Worm (Caenorhabditis elegans) whole organism, young adult: ENCODE measurements around the gene gbb-2.
A peak's percentile ranks its signal among the peaks of the same experiment; 100 is the strongest.

Source experiments
- B0019.2 ChIP-seq: fragments of 200-800 bp; sonication (Bioruptor generic); conservative IDR thresholded peaks from 2 replicates; pipeline ENCODE4 v1.3.6; 2022; ENCODE audit warnings: missing genetic modification reagents, missing genetic modification characterization, missing compliant biosample characterization
- B0261.1 ChIP-seq: sonication (generic microtip); optimal IDR thresholded peaks from 2 replicates; lab custom pipeline; 2016; ENCODE audit warnings: mild to moderate bottlenecking, missing genetic modification characterization, moderate library complexity, missing compliant biosample characterization
- B0336.3 ChIP-seq: fragments of 200-800 bp; sonication (Bioruptor generic); IDR thresholded peaks from 2 replicates; pipeline ENCODE4 v1.3.6; 2022; ENCODE audit warnings: missing genetic modification characterization, missing compliant biosample characterization
- F33H1.4 ChIP-seq: fragments of 200-800 bp; sonication (Bioruptor generic); IDR thresholded peaks from 2 replicates; pipeline ENCODE4 v1.3.6; 2022; ENCODE audit warnings: missing genetic modification reagents, missing genetic modification characterization, missing compliant biosample characterization
- F37B4.10 ChIP-seq: fragments of 200-800 bp; sonication (Bioruptor generic); IDR thresholded peaks from 2 replicates; pipeline ENCODE4 v1.3.6; 2022; ENCODE audit warnings: missing genetic modification characterization, missing compliant biosample characterization
- F39B2.1 ChIP-seq: fragments of 200-800 bp; sonication (Bioruptor generic); IDR thresholded peaks from 2 replicates; pipeline ENCODE4 v1.3.6; 2022; ENCODE audit warnings: missing genetic modification reagents, missing genetic modification characterization, missing compliant biosample characterization
- K11D2.4 ChIP-seq: fragments of 200-800 bp; sonication (Bioruptor generic); IDR thresholded peaks from 2 replicates; pipeline ENCODE4 v1.3.6; 2022; ENCODE audit warnings: missing genetic modification reagents, missing genetic modification characterization, missing compliant biosample characterization
- Y53G8AR.9 ChIP-seq: fragments of 200-800 bp; sonication (Bioruptor generic); conservative IDR thresholded peaks from 2 replicates; pipeline ENCODE4 v1.3.6; 2022; ENCODE audit warnings: missing genetic modification reagents, missing genetic modification characterization, missing compliant biosample characterization
- Y56A3A.18 ChIP-seq: fragments of 200-800 bp; sonication (Bioruptor generic); IDR thresholded peaks from 2 replicates; pipeline ENCODE4 v1.3.6; 2022; ENCODE audit warnings: missing genetic modification reagents, missing genetic modification characterization, missing compliant biosample characterization
- atf-7 ChIP-seq: sonication (generic microtip); optimal IDR thresholded peaks from 2 replicates; lab custom pipeline; 2017; ENCODE audit warnings: mild to moderate bottlenecking, missing genetic modification characterization, missing compliant biosample characterization
- attf-6 ChIP-seq: fragments of 200-800 bp; sonication (Bioruptor generic); IDR thresholded peaks from 2 replicates; pipeline ENCODE4 v1.3.6; 2022; ENCODE audit warnings: missing genetic modification reagents, missing genetic modification characterization, missing compliant biosample characterization
- cebp-1 ChIP-seq, 2 experiments: fragments of 200-800 bp in 1 of 2; sonication (Bioruptor generic) in 1 of 2; sonication (generic microtip) in 1 of 2; IDR thresholded peaks in 1 of 2; optimal IDR thresholded peaks in 1 of 2; 2 replicates each; pipeline versions ENCODE4 v1.3.6 to Lab custom; 2017 to 2022; ENCODE audit warnings: missing compliant biosample characterization in 2 of 2, missing genetic modification characterization in 2 of 2, mild to moderate bottlenecking in 1 of 2, missing genetic modification reagents in 1 of 2, moderate library complexity in 1 of 2
- ceh-27 ChIP-seq: fragments of 200-800 bp; sonication (Bioruptor generic); optimal IDR thresholded peaks from 2 replicates; lab custom pipeline; 2018; ENCODE audit warnings: mild to moderate bottlenecking, missing genetic modification characterization, moderate library complexity, missing compliant biosample characterization
- ceh-79 ChIP-seq: sonication (generic microtip); optimal IDR thresholded peaks from 2 replicates; lab custom pipeline; 2017; ENCODE audit warnings: mild to moderate bottlenecking, missing genetic modification characterization, missing compliant biosample characterization
- dox-1 ChIP-seq: fragments of 200-800 bp; sonication (Bioruptor generic); IDR thresholded peaks from 2 replicates; pipeline ENCODE4 v1.3.6; 2022; ENCODE audit warnings: missing genetic modification reagents, missing genetic modification characterization, missing compliant biosample characterization
- dpff-1 ChIP-seq: sonication (generic microtip); optimal IDR thresholded peaks from 2 replicates; lab custom pipeline; 2017; ENCODE audit warnings: mild to moderate bottlenecking, missing genetic modification characterization, missing compliant biosample characterization
- efl-1 ChIP-seq: fragments of 150-350 bp; optimal IDR thresholded peaks from 2 replicates; lab custom pipeline; 2014; ENCODE audit warnings: missing biosample characterization, missing genetic modification reagents, missing genetic modification characterization
- egl-44 ChIP-seq: fragments of 200-800 bp; sonication (Bioruptor generic); IDR thresholded peaks from 2 replicates; pipeline ENCODE4 v1.3.6; 2022; ENCODE audit warnings: missing genetic modification reagents, missing genetic modification characterization, missing compliant biosample characterization
- egrh-3 ChIP-seq: fragments of 200-800 bp; sonication (Bioruptor generic); IDR thresholded peaks from 2 replicates; pipeline ENCODE4 v1.3.6; 2022; ENCODE audit warnings: missing genetic modification reagents, missing genetic modification characterization, missing compliant biosample characterization
- ekl-4 ChIP-seq: fragments of 200-800 bp; sonication (Bioruptor generic); IDR thresholded peaks from 2 replicates; pipeline ENCODE4 v1.3.6; 2022; ENCODE audit warnings: missing genetic modification reagents, missing genetic modification characterization, missing compliant biosample characterization
- hlh-26 ChIP-seq: fragments of 200-800 bp; sonication (Bioruptor generic); conservative IDR thresholded peaks from 2 replicates; pipeline ENCODE4 v1.3.6; 2022; ENCODE audit warnings: missing genetic modification reagents, missing genetic modification characterization, missing compliant biosample characterization
- hmg-1.2 ChIP-seq: fragments of 200-800 bp; sonication (Bioruptor generic); IDR thresholded peaks from 2 replicates; pipeline ENCODE4 v1.3.6; 2022; ENCODE audit warnings: missing genetic modification reagents, missing genetic modification characterization, missing compliant biosample characterization
- hmg-20 ChIP-seq: fragments of 200-800 bp; sonication (Bioruptor generic); IDR thresholded peaks from 2 replicates; pipeline ENCODE4 v1.3.6; 2022; ENCODE audit warnings: missing genetic modification reagents, missing genetic modification characterization, missing compliant biosample characterization
- let-607 ChIP-seq, 2 experiments: fragments of 200-800 bp in 1 of 2; sonication (Bioruptor generic) in 1 of 2; sonication (generic microtip) in 1 of 2; optimal IDR thresholded peaks; 2 replicates each; lab custom pipeline; 2016 to 2018; ENCODE audit warnings: mild to moderate bottlenecking in 2 of 2, missing compliant biosample characterization in 2 of 2, missing genetic modification characterization in 2 of 2, moderate library complexity in 2 of 2, missing genotype in 1 of 2
- lin-35 ChIP-seq, 3 experiments: fragments of 150-350 bp in 2 of 3; sonication (generic microtip) in 1 of 3; optimal IDR thresholded peaks; 2 replicates each; lab custom pipeline; 2014 to 2018; ENCODE audit warnings: missing biosample characterization in 3 of 3, missing genetic modification characterization in 3 of 3, missing genetic modification reagents in 3 of 3
- lin-40 ChIP-seq: sonication (generic microtip); optimal IDR thresholded peaks from 2 replicates; lab custom pipeline; 2016; ENCODE audit warnings: missing genetic modification characterization, mild to moderate bottlenecking, missing compliant biosample characterization, missing genotype, missing genetic modification reagents
- madf-10 ChIP-seq: sonication (generic microtip); optimal IDR thresholded peaks from 2 replicates; lab custom pipeline; 2016; ENCODE audit warnings: mild to moderate bottlenecking, missing genetic modification characterization, missing compliant biosample characterization
- madf-3 ChIP-seq: fragments of 200-800 bp; sonication (Bioruptor generic); IDR thresholded peaks from 2 replicates; pipeline ENCODE4 v1.3.6; 2022; ENCODE audit warnings: missing genetic modification reagents, missing genetic modification characterization, missing compliant biosample characterization
- madf-8 ChIP-seq: fragments of 200-800 bp; sonication (Bioruptor generic); conservative IDR thresholded peaks from 2 replicates; pipeline ENCODE4 v1.3.6; 2022; ENCODE audit warnings: missing genetic modification reagents, missing genetic modification characterization, missing compliant biosample characterization
- mcd-1 ChIP-seq: fragments of 200-800 bp; sonication (Bioruptor generic); IDR thresholded peaks from 2 replicates; pipeline ENCODE4 v1.3.6; 2022; ENCODE audit warnings: missing genetic modification reagents, missing genetic modification characterization, missing compliant biosample characterization
- nhr-179 ChIP-seq: sonication (generic microtip); optimal IDR thresholded peaks from 2 replicates; lab custom pipeline; 2016; ENCODE audit warnings: mild to moderate bottlenecking, missing genetic modification characterization, missing compliant biosample characterization
- nhr-80 ChIP-seq: sonication (generic microtip); optimal IDR thresholded peaks from 2 replicates; lab custom pipeline; 2016; ENCODE audit warnings: missing genetic modification characterization, missing compliant biosample characterization
- pbrm-1 ChIP-seq: fragments of 200-800 bp; sonication (Bioruptor generic); IDR thresholded peaks from 2 replicates; pipeline ENCODE4 v1.3.6; 2022; ENCODE audit warnings: missing genetic modification reagents, missing genetic modification characterization, missing compliant biosample characterization
- rcor-1 ChIP-seq: fragments of 200-800 bp; sonication (Bioruptor generic); IDR thresholded peaks from 2 replicates; pipeline ENCODE4 v1.3.6; 2022; ENCODE audit warnings: missing genetic modification reagents, missing genetic modification characterization, missing compliant biosample characterization
- repo-1 ChIP-seq: sonication (generic microtip); optimal IDR thresholded peaks from 2 replicates; lab custom pipeline; 2017; ENCODE audit warnings: mild to moderate bottlenecking, missing genetic modification characterization, missing compliant biosample characterization
- snpc-1.3 ChIP-seq: sonication (generic microtip); optimal IDR thresholded peaks from 2 replicates; lab custom pipeline; 2017; ENCODE audit warnings: missing genetic modification characterization, mild to moderate bottlenecking, missing compliant biosample characterization, antibody characterized with exemption, moderate library complexity, missing genotype, missing genetic modification reagents; ENCODE audit not compliant: insufficient read depth
- snpc-3.4 ChIP-seq: sonication (generic microtip); optimal IDR thresholded peaks from 2 replicates; lab custom pipeline; 2017; ENCODE audit warnings: missing genetic modification characterization, mild to moderate bottlenecking, missing compliant biosample characterization, antibody characterized with exemption, moderate library complexity, missing genotype, missing genetic modification reagents
- snpc-4 ChIP-seq, 5 experiments: fragments of 150-350 bp in 1 of 5; sonication (generic microtip) in 4 of 5; optimal IDR thresholded peaks; 2 replicates each; lab custom pipeline; 2014 to 2018; ENCODE audit warnings: missing genetic modification characterization in 5 of 5, missing biosample characterization in 3 of 5, antibody characterized with exemption in 2 of 5, mild to moderate bottlenecking in 2 of 5, missing compliant biosample characterization in 2 of 5, missing genotype in 2 of 5, moderate library complexity in 2 of 5, missing genetic modification reagents in 1 of 5
- sptf-2 ChIP-seq: fragments of 200-800 bp; sonication (Bioruptor generic); optimal IDR thresholded peaks from 2 replicates; lab custom pipeline; 2018; ENCODE audit warnings: mild to moderate bottlenecking, missing genetic modification characterization, missing compliant biosample characterization
- tbp1 ChIP-seq: fragments of 200-800 bp; sonication (Bioruptor generic); optimal IDR thresholded peaks from 2 replicates; lab custom pipeline; 2018; ENCODE audit warnings: mild to moderate bottlenecking, missing genetic modification characterization, missing compliant biosample characterization
- tlf-1 ChIP-seq: fragments of 200-800 bp; sonication (Bioruptor generic); optimal IDR thresholded peaks from 2 replicates; lab custom pipeline; 2018; ENCODE audit warnings: mild to moderate bottlenecking, missing genetic modification characterization, missing compliant biosample characterization
- xnd-1 ChIP-seq: sonication (generic microtip); optimal IDR thresholded peaks from 2 replicates; lab custom pipeline; 2016; ENCODE audit warnings: missing genotype, missing genetic modification reagents, missing genetic modification characterization, missing compliant biosample characterization
- zfh-2 ChIP-seq: fragments of 200-800 bp; sonication (Bioruptor generic); conservative IDR thresholded peaks from 2 replicates; pipeline ENCODE4 v1.3.6; 2022; ENCODE audit warnings: missing genetic modification reagents, missing genetic modification characterization, missing compliant biosample characterization
- zim-3 ChIP-seq: sonication (generic microtip); optimal IDR thresholded peaks from 2 replicates; lab custom pipeline; 2017; ENCODE audit warnings: mild to moderate bottlenecking, missing genetic modification characterization, moderate library complexity, missing compliant biosample characterization
- ztf-22 ChIP-seq: fragments of 200-800 bp; sonication (Bioruptor generic); optimal IDR thresholded peaks from 2 replicates; lab custom pipeline; 2018; ENCODE audit warnings: mild to moderate bottlenecking, missing genetic modification characterization, moderate library complexity, missing compliant biosample characterization

Gene gbb-2

ce11 chrIV:4516478-4516877 is 9.9 kb upstream of the gbb-2 start:
- TF ChIP-seq egrh-3, result peak; percentile 79
- peak; percentile 45 for TF ChIP-seq zfh-2 (GFP tag; lab: Robert Waterston, UW)
- no peak for TF ChIP-seq hlh-26

DNA sequence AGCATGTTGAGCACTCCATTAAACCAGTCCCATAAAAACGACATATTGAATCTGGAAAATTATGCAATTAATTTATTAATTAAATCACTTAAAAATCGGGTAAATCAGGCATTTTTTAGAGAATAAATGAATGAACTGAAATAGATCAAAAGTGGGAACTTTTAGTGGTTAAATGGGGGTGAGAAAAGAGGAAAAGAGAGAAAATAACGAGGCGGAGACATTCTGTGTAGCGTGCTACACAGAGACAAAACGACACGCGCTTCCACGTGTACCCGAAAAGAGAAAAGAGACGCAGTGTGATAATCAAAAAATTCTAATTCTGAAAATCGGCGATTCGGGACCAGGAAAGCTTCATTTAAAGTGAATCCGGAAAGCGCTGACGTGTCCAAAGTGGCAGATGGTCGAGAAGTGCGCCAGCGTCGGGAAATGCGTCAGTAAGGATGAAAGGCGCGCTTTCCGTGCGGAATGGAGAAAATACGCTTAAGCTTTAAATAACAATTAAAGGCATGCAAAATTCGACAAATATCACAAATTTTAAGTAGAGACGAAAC is 6.8 kb upstream of the gbb-2 start, which contains the start of gene sar-1:
TSS of gene sar-1 (minus strand) at position 51 of the 551 bp plus-strand sequence.
- TF ChIP-seq B0336.3 (GFP tag; lab: Robert Waterston, UW) (peak; percentile 74), ekl-4 (GFP tag; lab: Robert Waterston, UW) (peak; percentile 68), attf-6 (GFP tag; lab: Robert Waterston, UW) (peak; percentile 62; the same call in 1 of the 2 replicates), madf-3 (GFP tag; lab: Robert Waterston, UW) (no peak), F33H1.4 (GFP tag; lab: Robert Waterston, UW) (peak; percentile 72), tlf-1 (GFP tag; lab: Kevin White, UChicago) (peak; percentile 81), tbp1 (peak; percentile 59), hmg-20 (GFP tag; lab: Robert Waterston, UW) (peak; percentile 67), pbrm-1 (GFP tag; lab: Robert Waterston, UW) (peak; percentile 79), B0019.2 (GFP tag; lab: Robert Waterston, UW) (no peak), madf-10 (peak; percentile 24), atf-7 (tag; lab: Kevin White, UChicago) (peak; percentile 21), F37B4.10 (GFP tag; lab: Robert Waterston, UW) (no peak), rcor-1 (GFP tag; lab: Robert Waterston, UW) (peak; percentile 53), efl-1 (GFP tag; lab: Kevin White, UChicago) (peak; percentile 55), dox-1 (peak; percentile 85), sptf-2 (no peak), F39B2.1 (GFP tag; lab: Robert Waterston, UW) (no peak), hmg-1.2 (peak; percentile 53), let-607 (tag; optimal IDR thresholded peaks at IDR 0.05; lab: Kevin White, UChicago) (peak; percentile 98), madf-8 (GFP tag; lab: Robert Waterston, UW) (peak; percentile 63), lin-40 (peak; percentile 86), nhr-179 (tag; lab: Kevin White, UChicago) (no peak), xnd-1 (peak; percentile 58), dpff-1 (tag; lab: Kevin White, UChicago) (no peak), B0261.1 (tag; lab: Kevin White, UChicago) (no peak), zim-3 (tag; lab: Kevin White, UChicago) (no peak), ztf-22 (GFP tag; lab: Kevin White, UChicago) (no peak), cebp-1 (GFP tag; IDR thresholded peaks at IDR 0.05; lab: Robert Waterston, UW) (no peak), cebp-1 (tag; optimal IDR thresholded peaks at IDR 0.05; lab: Kevin White, UChicago) (peak; percentile 71), mcd-1 (GFP tag; lab: Robert Waterston, UW) (peak; percentile 88), snpc-1.3 (tag; lab: Kevin White, UChicago) (no peak), ceh-79 (tag; lab: Kevin White, UChicago) (no peak), repo-1 (tag; lab: Kevin White, UChicago) (peak; percentile 39), Y53G8AR.9 (GFP tag; lab: Robert Waterston, UW) (peak; percentile 80; the same call in 1 of the 2 replicates), snpc-3.4 (peak; percentile 2), egl-44 (GFP tag; lab: Robert Waterston, UW) (peak; percentile 55; the same call in 1 of the 2 replicates), K11D2.4 (GFP tag; lab: Robert Waterston, UW) (peak; percentile 82), ceh-27 (GFP tag; lab: Kevin White, UChicago) (peak; percentile 16), lin-35 (GFP tag; optimal IDR thresholded peaks at IDR 0.05; lab: Kevin White, UChicago) (peak in 2 of 3 experiments; percentile 43 to 76), nhr-80 (tag; lab: Kevin White, UChicago) (peak; percentile 65), Y56A3A.18 (GFP tag; lab: Robert Waterston, UW) (peak; percentile 40; the same call in 1 of the 2 replicates), snpc-4 (GFP tag; optimal IDR thresholded peaks at IDR 0.05; lab: Kevin White, UChicago) (no peak), snpc-4 (tag; optimal IDR thresholded peaks at IDR 0.05; lab: Kevin White, UChicago) (peak in 2 of 4 experiments; percentile 65 to 70)
